Fruit fly (Drosophila melanogaster): ENCODE measurements around the gene CG15169.

CG15169 gene

dm6 chr2L:18955666-18956065 is 35.2 kb upstream of the CG15169 start (continued):
- 0 out of 3 replicates have a peak, but pooled peaks have one; percentile 10 for TF ChIP-seq ci (GFP tag; IDR thresholded peaks at IDR 0.05)
- no peak for TF ChIP-seq Oaz (GFP tag; IDR thresholded peaks at IDR 0.05)
- TF ChIP-seq CG12744 (GFP tag; optimal IDR thresholded peaks at IDR 0.05), result no peak
- no peak for TF ChIP-seq CG31388 (GFP tag; optimal IDR thresholded peaks at IDR 0.05)
- TF ChIP-seq Deaf1 (tag; optimal IDR thresholded peaks at IDR 0.05), result no peak
- no peak for TF ChIP-seq lbe (GFP tag; optimal IDR thresholded peaks at IDR 0.05)
- TF ChIP-seq Hr51 (GFP tag; optimal IDR thresholded peaks at IDR 0.05), result no peak
- TF ChIP-seq CG8765 (GFP tag; IDR thresholded peaks at IDR 0.05), result no peak
- no peak for TF ChIP-seq CG15601 (tag; optimal IDR thresholded peaks at IDR 0.05)
- no peak for TF ChIP-seq CG13894 (tag; optimal IDR thresholded peaks at IDR 0.05)
- TF ChIP-seq pzg (GFP tag; optimal IDR thresholded peaks at IDR 0.05), result no peak
- TF ChIP-seq Fer1 (GFP tag; optimal IDR thresholded peaks at IDR 0.05), result no peak
- TF ChIP-seq CG12155 (GFP tag; optimal IDR thresholded peaks at IDR 0.05), result no peak
- TF ChIP-seq z (GFP tag; IDR thresholded peaks at IDR 0.05), result no peak
- peak; percentile 63 for TF ChIP-seq Med (GFP tag)
- 0 out of 2 replicates have a peak, but pooled peaks have one; percentile 4 for TF ChIP-seq amos (GFP tag; IDR thresholded peaks at IDR 0.05; ENCODE audit: partially characterized antibody)
- TF ChIP-seq chif (GFP tag; optimal IDR thresholded peaks at IDR 0.05), result no peak
- TF ChIP-seq E2f1 (GFP tag; IDR thresholded peaks at IDR 0.05), result no peak
- no peak for TF ChIP-seq cg (GFP tag; optimal IDR thresholded peaks at IDR 0.05)
- no peak for TF ChIP-seq CG4404 (GFP tag; IDR thresholded peaks at IDR 0.05)
- TF ChIP-seq emc (GFP tag; optimal IDR thresholded peaks at IDR 0.05), result no peak
- TF ChIP-seq grau (tag; optimal IDR thresholded peaks at IDR 0.05), result no peak
- peak; percentile 19 for TF ChIP-seq cwo (GFP tag; optimal IDR thresholded peaks at IDR 0.05)
- TF ChIP-seq vfl (GFP tag; optimal IDR thresholded peaks at IDR 0.05), result no peak
- no peak for TF ChIP-seq CG16813 (GFP tag; IDR thresholded peaks at IDR 0.05; ENCODE audit: partially characterized antibody)
- TF ChIP-seq CG12236 (GFP tag; optimal IDR thresholded peaks at IDR 0.05), result no peak
- no peak for TF ChIP-seq Sox102F (GFP tag; optimal IDR thresholded peaks at IDR 0.05)
- TF ChIP-seq CG12391 (tag; optimal IDR thresholded peaks at IDR 0.05), result no peak
- 0 out of 3 replicates have a peak, but pooled peaks have one; percentile 32 for TF ChIP-seq Optix (GFP tag; IDR thresholded peaks at IDR 0.05)
- TF ChIP-seq CG2116 (GFP tag; optimal IDR thresholded peaks at IDR 0.05), result no peak
- peak; percentile 86 for TF ChIP-seq CG34376 (GFP tag; optimal IDR thresholded peaks at IDR 0.05)
- TF ChIP-seq pan (optimal IDR thresholded peaks at IDR 0.05), result no peak
- no peak for TF ChIP-seq pan (GFP tag; optimal IDR thresholded peaks at IDR 0.05 in 1 of 2, IDR thresholded peaks at IDR 0.05 in 1 of 2)
- TF ChIP-seq exex (tag; optimal IDR thresholded peaks at IDR 0.05), result peak; percentile 46
- TF ChIP-seq Dbx (GFP tag; IDR thresholded peaks at IDR 0.05), result no peak
- TF ChIP-seq ftz-f1 (GFP tag; optimal IDR thresholded peaks at IDR 0.05), result no peak
- TF ChIP-seq CG11456 (GFP tag; IDR thresholded peaks at IDR 0.05), result no peak
- no peak for TF ChIP-seq fd96Cb (tag; optimal IDR thresholded peaks at IDR 0.05)
- peak; percentile 82 for TF ChIP-seq sug (tag; optimal IDR thresholded peaks at IDR 0.05)
- no peak for TF ChIP-seq CG13296 (GFP tag; optimal IDR thresholded peaks at IDR 0.05)
- TF ChIP-seq CG11247 (GFP tag; IDR thresholded peaks at IDR 0.05), result no peak
- TF ChIP-seq Ptx1 (GFP tag; IDR thresholded peaks at IDR 0.05), result no peak
- no peak for TF ChIP-seq crc (GFP tag; optimal IDR thresholded peaks at IDR 0.05)
- TF ChIP-seq CG3726 (GFP tag; IDR thresholded peaks at IDR 0.05), result no peak
- no peak for TF ChIP-seq Xrp1 (GFP tag; IDR thresholded peaks at IDR 0.05)
- TF ChIP-seq CG14860 (GFP tag; IDR thresholded peaks at IDR 0.05; ENCODE audit: partially characterized antibody), result no peak

Data from whole organism, embryonic.